Worm (Caenorhabditis elegans) whole organism, young adult: ENCODE measurements around the gene asp-18.

Source experiments
- ccch-3 ChIP-seq: fragments of 200-800 bp; sonication (Bioruptor generic); optimal IDR thresholded peaks from 2 replicates; lab custom pipeline; 2018; ENCODE audit warnings: mild to moderate bottlenecking, missing genetic modification characterization, missing compliant biosample characterization
- ets-4 ChIP-seq: fragments of 200-800 bp; sonication (Bioruptor generic); optimal IDR thresholded peaks from 2 replicates; lab custom pipeline; 2018; ENCODE audit warnings: mild to moderate bottlenecking, missing genetic modification characterization, missing compliant biosample characterization

- no peak for TF ChIP-seq ets-4 (GFP tag; lab: Kevin White, UChicago)
- no peak for TF ChIP-seq ccch-3 (GFP tag; lab: Kevin White, UChicago)
These were observed 30.2 kb downstream of the asp-18 start, which contains the start of gene Y69H2.9 for ce11 chrV:18701306-18701705.
